Worm (Caenorhabditis elegans) whole organism, late embryonic: ENCODE results near the gene mrp-1.

Experiments
- C08G9.2 ChIP-seq: sonication (generic microtip); optimal IDR thresholded peaks from 2 replicates; lab custom pipeline; 2016; ENCODE audit warnings: mild to moderate bottlenecking, missing genetic modification characterization, moderate library complexity, missing compliant biosample characterization
- C38D4.7 ChIP-seq: fragments of 200-800 bp; sonication (Bioruptor generic); optimal IDR thresholded peaks from 2 replicates; lab custom pipeline; 2018; ENCODE audit warnings: mild to moderate bottlenecking, missing genetic modification characterization, moderate library complexity, missing compliant biosample characterization
- F13H6.1 ChIP-seq: sonication (generic microtip); optimal IDR thresholded peaks from 2 replicates; lab custom pipeline; 2016; ENCODE audit warnings: missing genetic modification characterization, missing compliant biosample characterization
- Y22D7AL.16 ChIP-seq: sonication (generic microtip); optimal IDR thresholded peaks from 2 replicates; lab custom pipeline; 2016; ENCODE audit warnings: missing genetic modification characterization, missing compliant biosample characterization
- ceh-14 ChIP-seq: sonication (generic microtip); optimal IDR thresholded peaks from 2 replicates; lab custom pipeline; 2016; ENCODE audit warnings: missing genotype, missing genetic modification characterization, missing compliant biosample characterization
- ceh-18 ChIP-seq: sonication (generic microtip); optimal IDR thresholded peaks from 2 replicates; lab custom pipeline; 2016; ENCODE audit warnings: missing genetic modification characterization, missing compliant biosample characterization
- ceh-30 ChIP-seq: fragments of 150-350 bp; optimal IDR thresholded peaks from 2 replicates; lab custom pipeline; 2014; ENCODE audit warnings: missing biosample characterization, missing genetic modification characterization
- ceh-31 ChIP-seq: sonication (generic microtip); optimal IDR thresholded peaks from 2 replicates; lab custom pipeline; 2016; ENCODE audit warnings: missing genetic modification characterization, missing compliant biosample characterization
- ceh-34 ChIP-seq: sonication (generic microtip); optimal IDR thresholded peaks from 2 replicates; lab custom pipeline; 2016; ENCODE audit warnings: mild to moderate bottlenecking, missing genetic modification characterization, missing compliant biosample characterization
- ceh-48 ChIP-seq: sonication (generic microtip); optimal IDR thresholded peaks from 2 replicates; lab custom pipeline; 2016; ENCODE audit warnings: missing genetic modification characterization, inconsistent platforms, missing compliant biosample characterization
- ceh-6 ChIP-seq: fragments of 200-800 bp; sonication (Bioruptor generic); optimal IDR thresholded peaks from 2 replicates; lab custom pipeline; 2018; ENCODE audit warnings: mild to moderate bottlenecking, missing genetic modification characterization, missing compliant biosample characterization
- dmd-4 ChIP-seq: sonication (generic microtip); optimal IDR thresholded peaks from 2 replicates; lab custom pipeline; 2016; ENCODE audit warnings: borderline replicate concordance, missing genetic modification characterization, missing compliant biosample characterization
- elt-2 ChIP-seq: sonication (generic microtip); optimal IDR thresholded peaks from 2 replicates; lab custom pipeline; 2016; ENCODE audit warnings: missing genetic modification reagents, missing genetic modification characterization, missing compliant biosample characterization
- elt-4 ChIP-seq: sonication (generic microtip); optimal IDR thresholded peaks from 2 replicates; lab custom pipeline; 2016; ENCODE audit warnings: missing genetic modification characterization, missing compliant biosample characterization
- ets-4 ChIP-seq: sonication (generic microtip); optimal IDR thresholded peaks from 2 replicates; lab custom pipeline; 2016; ENCODE audit warnings: missing genetic modification characterization, missing compliant biosample characterization
- fkh-10 ChIP-seq: fragments of 150-350 bp; optimal IDR thresholded peaks from 2 replicates; lab custom pipeline; 2014; ENCODE audit warnings: missing biosample characterization, missing genetic modification reagents, missing genetic modification characterization
- hlh-13 ChIP-seq: fragments of 200-800 bp; sonication (Bioruptor generic); optimal IDR thresholded peaks from 2 replicates; lab custom pipeline; 2018; ENCODE audit warnings: mild to moderate bottlenecking, missing genetic modification characterization, missing compliant biosample characterization
- hlh-15 ChIP-seq: sonication (generic microtip); optimal IDR thresholded peaks from 2 replicates; lab custom pipeline; 2016; ENCODE audit warnings: missing genetic modification characterization, missing compliant biosample characterization
- hlh-30 ChIP-seq: sonication (generic microtip); optimal IDR thresholded peaks from 2 replicates; lab custom pipeline; 2017; ENCODE audit warnings: antibody characterized with exemption, missing genetic modification characterization, missing compliant biosample characterization; ENCODE audit not compliant: insufficient read depth
- pat-9 ChIP-seq: fragments of 200-800 bp; sonication (Bioruptor generic); optimal IDR thresholded peaks from 2 replicates; lab custom pipeline; 2018; ENCODE audit warnings: mild to moderate bottlenecking, missing genetic modification characterization, moderate library complexity, missing compliant biosample characterization
- pax-1 ChIP-seq: fragments of 150-350 bp; optimal IDR thresholded peaks from 2 replicates; lab custom pipeline; 2014; ENCODE audit warnings: missing biosample characterization, missing genetic modification characterization
- pha-2 ChIP-seq: sonication (generic microtip); optimal IDR thresholded peaks from 2 replicates; lab custom pipeline; 2017; ENCODE audit warnings: mild to moderate bottlenecking, missing genetic modification characterization, missing compliant biosample characterization
- pha-4 ChIP-seq: fragments of 150-350 bp; optimal IDR thresholded peaks from 2 replicates; lab custom pipeline; 2018; ENCODE audit warnings: missing biosample characterization, missing genetic modification reagents, missing genetic modification characterization
- sdc-2 ChIP-seq: sonication (generic microtip); optimal IDR thresholded peaks from 2 replicates; lab custom pipeline; 2016; ENCODE audit warnings: missing genotype, missing genetic modification characterization, missing compliant biosample characterization
- syd-9 ChIP-seq: sonication (generic microtip); optimal IDR thresholded peaks from 2 replicates; lab custom pipeline; 2016; ENCODE audit warnings: mild to moderate bottlenecking, missing genetic modification characterization, moderate library complexity, missing compliant biosample characterization
- tbx-2 ChIP-seq: sonication (generic microtip); optimal IDR thresholded peaks from 2 replicates; lab custom pipeline; 2016; ENCODE audit warnings: missing genetic modification characterization, missing compliant biosample characterization
- tbx-7 ChIP-seq: sonication (generic microtip); optimal IDR thresholded peaks from 2 replicates; lab custom pipeline; 2016; ENCODE audit warnings: missing genotype, missing genetic modification characterization, missing compliant biosample characterization
- ttx-3 ChIP-seq: sonication (generic microtip); optimal IDR thresholded peaks from 2 replicates; lab custom pipeline; 2016; ENCODE audit warnings: missing genetic modification reagents, missing genetic modification characterization, missing compliant biosample characterization
- unc-42 ChIP-seq: sonication (generic microtip); optimal IDR thresholded peaks from 2 replicates; lab custom pipeline; 2016; ENCODE audit warnings: missing genotype, missing genetic modification characterization, missing compliant biosample characterization
- zip-5 ChIP-seq: sonication (generic microtip); optimal IDR thresholded peaks from 2 replicates; lab custom pipeline; 2016; ENCODE audit warnings: missing genetic modification characterization, missing compliant biosample characterization
- ztf-16 ChIP-seq: sonication (generic microtip); optimal IDR thresholded peaks from 2 replicates; lab custom pipeline; 2017; ENCODE audit warnings: missing genetic modification characterization, missing compliant biosample characterization

mrp-1 gene

DNA sequence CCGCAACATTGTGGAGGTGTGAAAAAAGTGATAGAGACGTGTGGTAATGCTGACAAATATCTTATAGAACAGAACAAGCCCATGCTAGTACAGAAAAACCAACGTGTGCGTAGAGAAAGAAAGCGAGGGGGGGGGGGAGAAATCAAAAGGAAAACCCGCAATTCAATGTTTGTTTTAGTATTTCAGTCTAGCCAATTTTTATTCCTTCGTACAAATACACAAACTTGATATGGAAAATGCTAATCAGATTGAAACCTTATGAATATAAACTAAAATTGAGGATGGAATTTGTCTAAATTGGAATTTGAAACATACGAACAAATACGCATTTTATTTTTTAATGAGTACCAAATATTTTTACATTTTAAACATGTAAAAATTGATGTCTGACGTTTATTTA is at the start of gene mrp-1:
mrp-1 (minus strand) TSS at position 101 of the 400 bp plus-strand sequence.
- TF ChIP-seq ztf-16, result no peak

ce11 chrX:636893-637292 is 49.2 kb upstream of the mrp-1 start, which contains the start of gene pha-2:
Gene pha-2 (minus strand): TSS chrX:636993.
- TF ChIP-seq ceh-14 (tag; lab: Kevin White, UChicago), result no peak
- no peak for TF ChIP-seq ceh-48
- TF ChIP-seq dmd-4, result no peak
- TF ChIP-seq hlh-13 (GFP tag; lab: Kevin White, UChicago), result no peak
- no peak for TF ChIP-seq tbx-2
- no peak for TF ChIP-seq C38D4.7 (GFP tag; lab: Kevin White, UChicago)
- no peak for TF ChIP-seq ceh-31
- TF ChIP-seq sdc-2 (tag; lab: Kevin White, UChicago), result no peak
- no peak for TF ChIP-seq ceh-6 (GFP tag; lab: Kevin White, UChicago)
- no peak for TF ChIP-seq elt-4
- no peak for TF ChIP-seq ceh-18 (tag; lab: Kevin White, UChicago)
- no peak for TF ChIP-seq ceh-34 (tag; lab: Kevin White, UChicago)
- no peak for TF ChIP-seq ets-4 (tag; lab: Kevin White, UChicago)
- TF ChIP-seq, all 69 proteins: peak for 0

- TF ChIP-seq syd-9 (tag; lab: Kevin White, UChicago) (no peak), ttx-3 (tag; lab: Kevin White, UChicago) (no peak), hlh-13 (GFP tag; lab: Kevin White, UChicago) (no peak), pha-4 (tag; lab: Kevin White, UChicago) (no peak)
Measured at ce11 chrX:629134-629533, 41.4 kb upstream of the mrp-1 start, which contains the start of gene M6.4. Gene M6.4 (plus strand): TSS chrX:629188.

DNA sequence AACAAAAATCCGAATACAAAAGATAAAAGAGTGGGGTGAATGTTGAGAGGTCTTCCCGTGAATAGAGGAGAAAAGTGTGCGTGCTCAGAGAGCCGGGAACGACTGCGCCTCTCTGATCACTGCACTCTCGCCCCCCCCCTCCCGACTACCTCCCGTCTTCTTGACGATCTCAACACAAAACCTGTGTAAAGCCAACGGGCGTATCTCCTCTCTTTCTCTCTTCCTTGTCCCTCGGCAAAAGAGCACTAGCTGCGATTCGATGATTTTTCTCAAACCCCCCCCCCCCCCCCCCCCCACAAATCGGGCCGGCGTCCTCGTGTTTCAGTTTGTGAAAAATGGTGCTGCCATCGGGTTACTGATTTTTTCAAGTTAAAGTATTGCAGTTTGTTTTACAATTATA is 34.0 kb upstream of the mrp-1 start:
- TF ChIP-seq ceh-48, result no peak
- no peak for TF ChIP-seq ceh-14 (tag; lab: Kevin White, UChicago)
- TF ChIP-seq F13H6.1 (tag; lab: Kevin White, UChicago), result no peak
- TF ChIP-seq sdc-2 (tag; lab: Kevin White, UChicago), result no peak
- no peak for TF ChIP-seq ceh-6 (GFP tag; lab: Kevin White, UChicago)
- TF ChIP-seq hlh-15 (tag; lab: Kevin White, UChicago), result no peak
- TF ChIP-seq tbx-7, result no peak
- no peak for TF ChIP-seq Y22D7AL.16 (tag; lab: Kevin White, UChicago)
- no peak for TF ChIP-seq hlh-13 (GFP tag; lab: Kevin White, UChicago)
- no peak for TF ChIP-seq ceh-34 (tag; lab: Kevin White, UChicago)
- TF ChIP-seq pax-1, result no peak
- no peak for TF ChIP-seq ttx-3 (tag; lab: Kevin White, UChicago)
- TF ChIP-seq unc-42, result no peak
- TF ChIP-seq pat-9 (tag; lab: Kevin White, UChicago), result no peak
- no peak for TF ChIP-seq zip-5 (tag; lab: Kevin White, UChicago)
- TF ChIP-seq C08G9.2 (tag; lab: Kevin White, UChicago), result no peak
- no peak for TF ChIP-seq ztf-16
- TF ChIP-seq fkh-10, result no peak
- TF ChIP-seq pha-4 (tag; lab: Kevin White, UChicago), result no peak

DNA sequence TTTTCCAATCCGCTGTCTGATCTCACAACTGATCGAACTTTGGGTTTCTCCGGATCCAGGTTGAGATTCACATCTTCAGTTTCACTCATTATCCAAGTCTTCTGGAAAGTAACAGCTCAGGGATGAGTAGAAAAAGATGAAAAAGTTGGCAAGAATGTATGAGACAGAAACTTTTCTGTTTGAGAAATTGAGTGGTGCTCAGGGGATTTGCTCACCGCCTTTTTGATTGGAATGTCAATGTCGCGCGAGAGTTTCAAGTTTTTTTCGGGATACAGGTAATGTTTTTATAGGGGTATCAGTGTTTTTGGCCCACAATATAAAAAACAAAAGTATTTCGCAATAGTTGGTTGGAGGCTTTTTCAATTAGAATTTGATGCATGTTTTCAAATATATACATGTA is 33.5 kb upstream of the mrp-1 start, which contains the start of gene unc-96:
unc-96 (minus strand) TSS at position 101 of the 400 bp plus-strand sequence.
- TF ChIP-seq pha-4 (tag; lab: Kevin White, UChicago) (no peak), ets-4 (tag; lab: Kevin White, UChicago) (no peak), hlh-30 (tag; lab: Kevin White, UChicago) (no peak), ztf-16 (no peak), pha-2 (tag; lab: Kevin White, UChicago) (no peak), C08G9.2 (tag; lab: Kevin White, UChicago) (no peak)

ce11 chrX:617730-618129 is 30.0 kb upstream of the mrp-1 start:
- TF ChIP-seq ceh-30 (tag; lab: Kevin White, UChicago), result no peak
- TF ChIP-seq zip-5 (tag; lab: Kevin White, UChicago), result no peak
- no peak for TF ChIP-seq elt-2 (tag; lab: Kevin White, UChicago)
